Worm (Caenorhabditis elegans): Measurements from ENCODE around the gene mrps-12.
A peak's percentile ranks its signal among the peaks of the same experiment; 100 is the strongest.

Gene mrps-12

DNA sequence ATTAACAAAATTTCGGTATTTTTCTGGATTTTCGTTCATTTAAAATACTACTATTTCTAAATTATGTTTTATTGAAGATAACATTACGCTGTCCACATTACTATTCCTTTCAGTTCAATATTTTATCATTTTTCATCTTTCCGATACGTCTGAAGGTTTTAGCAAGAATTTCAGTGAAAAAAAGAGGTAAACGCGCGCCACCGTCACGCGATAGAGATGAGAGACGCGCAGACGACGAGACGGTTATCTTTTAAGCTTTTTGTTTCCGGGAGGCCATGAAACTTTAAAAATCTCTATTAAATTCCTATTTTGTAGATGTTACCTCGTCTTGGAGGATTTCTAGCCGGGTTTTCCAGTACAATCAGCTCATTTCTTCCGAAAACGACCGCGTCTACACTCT is at the start of gene mrps-12:
mrps-12 (plus strand) TSS at position 316 of the 400 bp plus-strand sequence.
- TF ChIP-seq lin-15B (tag; optimal IDR thresholded peaks at IDR 0.05), result peak; percentile 14
- peak; percentile 7 to 61 for TF ChIP-seq lsy-2 (tag; optimal IDR thresholded peaks at IDR 0.05)
- no peak for TF ChIP-seq hlh-17 (GFP tag; optimal IDR thresholded peaks at IDR 0.05; ENCODE audit: borderline replicate concordance)
- TF ChIP-seq nhr-85 (tag), result no peak
- no peak for TF ChIP-seq jun-1 (tag; optimal IDR thresholded peaks at IDR 0.05)
- TF ChIP-seq C04F5.9 (tag; optimal IDR thresholded peaks at IDR 0.05), result no peak
- TF ChIP-seq nhr-71 (tag; optimal IDR thresholded peaks at IDR 0.05), result peak; percentile 35
- peak in 1 of 3 experiments; percentile 15 for TF ChIP-seq dpl-1 (GFP tag; optimal IDR thresholded peaks at IDR 0.05)
- TF ChIP-seq efl-1 (optimal IDR thresholded peaks at IDR 0.05), result peak; percentile 12 to 37
- peak in 1 of 2 experiments; percentile 29 for TF ChIP-seq efl-1 (GFP tag; optimal IDR thresholded peaks at IDR 0.05 in 1 of 2)
- peak; percentile 17 to 42 for TF ChIP-seq lin-35 (GFP tag; optimal IDR thresholded peaks at IDR 0.05)
- TF ChIP-seq alr-1 (tag; optimal IDR thresholded peaks at IDR 0.05; ENCODE audit: borderline replicate concordance), result no peak
- peak; percentile 9 for TF ChIP-seq rnt-1 (tag; optimal IDR thresholded peaks at IDR 0.05)
- TF ChIP-seq ztf-4 (tag; optimal IDR thresholded peaks at IDR 0.05), result no peak

- TF ChIP-seq isw-1 (GFP tag; IDR thresholded peaks at IDR 0.05) (peak; percentile 40), ceh-8 (GFP tag; optimal IDR thresholded peaks at IDR 0.05) (peak; percentile 4), mdl-1 (tag; optimal IDR thresholded peaks at IDR 0.05) (peak in 1 of 2 experiments; percentile 38), irx-1 (tag; optimal IDR thresholded peaks at IDR 0.05) (peak; percentile 42), fkh-4 (tag; optimal IDR thresholded peaks at IDR 0.05; ENCODE audit: borderline replicate concordance) (no peak), hpl-2 (GFP tag; optimal IDR thresholded peaks at IDR 0.05) (no peak), mab-9 (GFP tag; IDR thresholded peaks at IDR 0.05) (peak; percentile 48; the same call in 1 of the 2 replicates), swsn-7 (tag; optimal IDR thresholded peaks at IDR 0.05) (peak; percentile 58), vab-15 (tag; optimal IDR thresholded peaks at IDR 0.05) (no peak), nhr-47 (tag; optimal IDR thresholded peaks at IDR 0.05) (peak; percentile 68), unc-86 (tag; optimal IDR thresholded peaks at IDR 0.05) (peak; percentile 62), fkh-8 (tag; optimal IDR thresholded peaks at IDR 0.05) (peak; percentile 83), snpc-4 (tag; optimal IDR thresholded peaks at IDR 0.05) (peak; percentile 34), ama-1 (optimal IDR thresholded peaks at IDR 0.05) (no peak), nhr-28 (tag; optimal IDR thresholded peaks at IDR 0.05) (no peak), xbp-1 (tag; optimal IDR thresholded peaks at IDR 0.05) (peak; percentile 43), nhr-71 (tag; optimal IDR thresholded peaks at IDR 0.05) (peak; percentile 68), nhr-19 (GFP tag; conservative IDR thresholded peaks at IDR 0.05) (peak; percentile 36; the same call in 1 of the 2 replicates), nhr-77 (tag; optimal IDR thresholded peaks at IDR 0.05) (no peak), F16B12.6 (tag; optimal IDR thresholded peaks at IDR 0.05) (no peak), fkh-10 (GFP tag; optimal IDR thresholded peaks at IDR 0.05) (peak; percentile 82), ceh-82 (tag; optimal IDR thresholded peaks at IDR 0.05) (peak; percentile 7 to 81 (median 50)), dsc-1 (tag; optimal IDR thresholded peaks at IDR 0.05) (peak; percentile 19), snu-23 (GFP tag; optimal IDR thresholded peaks at IDR 0.05) (peak; percentile 58), dpl-1 (GFP tag; optimal IDR thresholded peaks at IDR 0.05) (peak in 1 of 3 experiments; percentile 27), egl-13 (tag; optimal IDR thresholded peaks at IDR 0.05) (peak; percentile 43), aha-1 (tag; optimal IDR thresholded peaks at IDR 0.05) (no peak), pax-3 (tag; optimal IDR thresholded peaks at IDR 0.05) (peak; percentile 25), efl-1 (optimal IDR thresholded peaks at IDR 0.05) (peak; percentile 7 to 9), efl-1 (GFP tag; optimal IDR thresholded peaks at IDR 0.05 in 1 of 2) (peak; percentile 1 to 83), skn-1 (tag; optimal IDR thresholded peaks at IDR 0.05) (peak; percentile 7), lin-14 (GFP tag; optimal IDR thresholded peaks at IDR 0.05) (peak; percentile 92), tbx-2 (tag; optimal IDR thresholded peaks at IDR 0.05) (peak; percentile 76), alr-1 (tag; optimal IDR thresholded peaks at IDR 0.05; ENCODE audit: borderline replicate concordance) (no peak), nhr-20 (tag; optimal IDR thresholded peaks at IDR 0.05) (peak; percentile 7), hlh-17 (GFP tag; optimal IDR thresholded peaks at IDR 0.05; ENCODE audit: borderline replicate concordance) (no peak), sup-37 (GFP tag; optimal IDR thresholded peaks at IDR 0.05) (no peak), ceh-88 (GFP tag; IDR thresholded peaks at IDR 0.05) (0 out of 2 replicates have a peak, but pooled peaks have one; percentile 37), lin-35 (GFP tag; optimal IDR thresholded peaks at IDR 0.05) (peak in 1 of 2 experiments; percentile 45), mep-1 (tag; optimal IDR thresholded peaks at IDR 0.05) (peak; percentile 29), ces-1 (GFP tag; optimal IDR thresholded peaks at IDR 0.05) (peak; percentile 76), lsy-2 (tag; optimal IDR thresholded peaks at IDR 0.05) (peak in 1 of 2 experiments; percentile 49)
Observed at ce11 chrV:20789105-20789504, 48.8 kb upstream of the mrps-12 start, which contains the start of gene tpan-1. Gene tpan-1 (plus strand): TSS chrV:20789502.
